Fruit fly (Drosophila melanogaster) whole organism, embryonic: ENCODE results near the gene UQCR-Q.

Source experiments
- B-H2 ChIP-seq: fragments of 200-800 bp; sonication (Bioruptor generic); optimal IDR thresholded peaks from 2 replicates; lab custom pipeline; 2018; ENCODE audit warnings: missing biosample characterization, mild to moderate bottlenecking, missing genetic modification characterization
- Bgb ChIP-seq: fragments of 200-800 bp; sonication (Bioruptor generic); IDR thresholded peaks from 2 replicates; pipeline ENCODE4 v1.3.6; 2022; ENCODE audit warnings: missing biosample characterization, missing genetic modification characterization; ENCODE audit not compliant: partially characterized antibody
- Blimp-1 ChIP-seq: fragments of 200-800 bp; sonication (Bioruptor generic); optimal IDR thresholded peaks from 3 replicates; lab custom pipeline; 2018; ENCODE audit warnings: missing biosample characterization, missing genetic modification characterization, mild to moderate bottlenecking, moderate library complexity, missing genetic modification reagents
- CG10431 ChIP-seq: fragments of 200-800 bp; sonication (Bioruptor generic); optimal IDR thresholded peaks from 3 replicates; lab custom pipeline; 2018; ENCODE audit warnings: missing biosample characterization, mild to moderate bottlenecking, missing genetic modification characterization
- CG10462 ChIP-seq: fragments of 200-800 bp; sonication (Bioruptor generic); optimal IDR thresholded peaks from 2 replicates; lab custom pipeline; 2016; ENCODE audit warnings: missing biosample characterization, missing genetic modification characterization
- CG11560 ChIP-seq: fragments of 200-800 bp; sonication (Bioruptor generic); IDR thresholded peaks from 3 replicates; pipeline ENCODE4 v1.3.6; 2022; ENCODE audit warnings: missing biosample characterization, missing genetic modification characterization
- CG14710 ChIP-seq: fragments of 200-800 bp; sonication (Bioruptor generic); optimal IDR thresholded peaks from 3 replicates; lab custom pipeline; 2019; ENCODE audit warnings: missing biosample characterization, mild to moderate bottlenecking, missing genetic modification characterization, moderate library complexity
- CG15269 ChIP-seq: fragments of 200-800 bp; sonication (Bioruptor generic); optimal IDR thresholded peaks from 2 replicates; lab custom pipeline; 2018; ENCODE audit warnings: missing biosample characterization, mild to moderate bottlenecking, missing genetic modification characterization, moderate library complexity
- CG17361 ChIP-seq: fragments of 200-800 bp; sonication (Bioruptor generic); IDR thresholded peaks from 3 replicates; pipeline ENCODE4 v1.3.6; 2022; ENCODE audit warnings: missing biosample characterization, missing genetic modification characterization
- CG18599 ChIP-seq: fragments of 200-800 bp; sonication (Bioruptor generic); optimal IDR thresholded peaks from 3 replicates; lab custom pipeline; 2017; ENCODE audit warnings: missing biosample characterization, missing genetic modification characterization, mild to moderate bottlenecking, moderate library complexity, missing genetic modification reagents
- CG2202 ChIP-seq: fragments of 200-800 bp; sonication (Bioruptor generic); optimal IDR thresholded peaks from 2 replicates; lab custom pipeline; 2018; ENCODE audit warnings: missing biosample characterization, mild to moderate bottlenecking, missing genetic modification characterization
- CG34224 ChIP-seq: fragments of 200-800 bp; sonication (Bioruptor generic); IDR thresholded peaks from 3 replicates; pipeline ENCODE4 v1.3.6; 2022; ENCODE audit warnings: missing biosample characterization, missing genetic modification characterization; ENCODE audit not compliant: partially characterized antibody
- CG34376 ChIP-seq: fragments of 200-800 bp; sonication (Bioruptor generic); optimal IDR thresholded peaks from 2 replicates; lab custom pipeline; 2018; ENCODE audit warnings: missing biosample characterization, mild to moderate bottlenecking, missing genetic modification characterization
- CG3995 ChIP-seq: fragments of 200-800 bp; sonication (Bioruptor generic); optimal IDR thresholded peaks from 3 replicates; lab custom pipeline; 2016; ENCODE audit warnings: missing biosample characterization, missing genetic modification characterization
- CG42726 ChIP-seq: fragments of 200-800 bp; sonication (Bioruptor generic); IDR thresholded peaks from 2 replicates; pipeline ENCODE4 v1.3.6; 2022; ENCODE audit warnings: missing biosample characterization, missing genetic modification characterization; ENCODE audit not compliant: partially characterized antibody
- CG4617 ChIP-seq: fragments of 200-800 bp; sonication (Bioruptor generic); optimal IDR thresholded peaks from 3 replicates; lab custom pipeline; 2016; ENCODE audit warnings: missing biosample characterization, missing genetic modification characterization, borderline replicate concordance
- CG5180 ChIP-seq: fragments of 200-800 bp; sonication (Bioruptor generic); optimal IDR thresholded peaks from 3 replicates; lab custom pipeline; 2017; ENCODE audit warnings: missing biosample characterization, missing genetic modification characterization, mild to moderate bottlenecking, moderate library complexity, missing genetic modification reagents
- CG7928 ChIP-seq: fragments of 200-800 bp; sonication (Bioruptor generic); optimal IDR thresholded peaks from 2 replicates; lab custom pipeline; 2017; ENCODE audit warnings: missing biosample characterization, mild to moderate bottlenecking, missing genetic modification characterization
- CG9876 ChIP-seq: fragments of 200-800 bp; sonication (Bioruptor generic); optimal IDR thresholded peaks from 2 replicates; lab custom pipeline; 2016; ENCODE audit warnings: missing biosample characterization, missing genetic modification characterization
- CTCF ChIP-seq: fragments of 200-800 bp; sonication (Bioruptor generic); optimal IDR thresholded peaks from 2 replicates; lab custom pipeline; 2017; ENCODE audit warnings: missing biosample characterization, mild to moderate bottlenecking, missing genetic modification characterization, moderate library complexity
- CoRest ChIP-seq: fragments of 200-800 bp; sonication (Bioruptor generic); optimal IDR thresholded peaks from 3 replicates; lab custom pipeline; 2018; ENCODE audit warnings: missing biosample characterization, mild to moderate bottlenecking, missing genetic modification characterization, moderate library complexity
- Dad ChIP-seq: fragments of 200-800 bp; sonication (Bioruptor generic); optimal IDR thresholded peaks from 3 replicates; lab custom pipeline; 2016; ENCODE audit warnings: missing biosample characterization, missing genetic modification characterization
- Dfd ChIP-seq, 2 experiments: fragments of >200 bp; optimal IDR thresholded peaks; 2 replicates each; lab custom pipeline; 2017; ENCODE audit warnings: missing biosample characterization in 2 of 2, missing genetic modification characterization in 2 of 2
- Dll ChIP-seq: fragments of 200-800 bp; sonication (Bioruptor generic); IDR thresholded peaks from 4 replicates; pipeline ENCODE4 v1.3.6; 2022; ENCODE audit warnings: missing biosample characterization, missing genetic modification characterization; ENCODE audit not compliant: partially characterized antibody
- Doc3 ChIP-seq: fragments of 200-800 bp; sonication (Bioruptor generic); IDR thresholded peaks from 3 replicates; pipeline ENCODE4 v1.3.6; 2022; ENCODE audit warnings: missing biosample characterization, missing genetic modification characterization; ENCODE audit not compliant: partially characterized antibody
- Fer3 ChIP-seq: fragments of 200-800 bp; sonication (Bioruptor generic); optimal IDR thresholded peaks from 2 replicates; lab custom pipeline; 2018; ENCODE audit warnings: missing biosample characterization, mild to moderate bottlenecking, missing genetic modification characterization, moderate library complexity
- HmgZ ChIP-seq: fragments of 200-800 bp; sonication (Bioruptor generic); optimal IDR thresholded peaks from 2 replicates; lab custom pipeline; 2018; ENCODE audit warnings: missing biosample characterization, mild to moderate bottlenecking, missing genetic modification characterization
- NC2β ChIP-seq: fragments of 200-800 bp; sonication (Bioruptor generic); optimal IDR thresholded peaks from 2 replicates; lab custom pipeline; 2016; ENCODE audit warnings: missing biosample characterization, missing genetic modification characterization
- Sry-β ChIP-seq: fragments of 200-800 bp; sonication (Bioruptor generic); optimal IDR thresholded peaks from 2 replicates; lab custom pipeline; 2018; ENCODE audit warnings: missing biosample characterization, mild to moderate bottlenecking, missing genetic modification characterization, moderate library complexity
- Sry-δ ChIP-seq: fragments of 200-800 bp; sonication (Bioruptor generic); optimal IDR thresholded peaks from 2 replicates; lab custom pipeline; 2016; ENCODE audit warnings: missing biosample characterization, missing genetic modification characterization
- Trl ChIP-seq, 3 experiments: fragments of >200 bp in 2 of 3; fragments of 200-800 bp in 1 of 3; sonication (Bioruptor generic) in 1 of 3; optimal IDR thresholded peaks; 2 replicates in 1 of 3; 3 replicates in 2 of 3; lab custom pipeline; 2016 to 2017; ENCODE audit warnings: missing biosample characterization in 1 of 3, missing genetic modification characterization in 1 of 3
- ara ChIP-seq: fragments of 200-800 bp; sonication (Bioruptor generic); IDR thresholded peaks from 2 replicates; pipeline ENCODE4 v1.3.6; 2022; ENCODE audit warnings: missing biosample characterization, missing genetic modification characterization
- az2 ChIP-seq: fragments of 200-800 bp; sonication (Bioruptor generic); optimal IDR thresholded peaks from 3 replicates; lab custom pipeline; 2016; ENCODE audit warnings: missing biosample characterization, missing genetic modification characterization
- da ChIP-seq: fragments of 200-800 bp; sonication (Bioruptor generic); optimal IDR thresholded peaks from 2 replicates; lab custom pipeline; 2016; ENCODE audit warnings: missing biosample characterization, missing genetic modification characterization
- dm ChIP-seq: fragments of 200-800 bp; sonication (Bioruptor generic); optimal IDR thresholded peaks from 3 replicates; lab custom pipeline; 2016; ENCODE audit warnings: missing biosample characterization, missing genetic modification characterization
- dpn ChIP-seq, 2 experiments: fragments of 200-800 bp; sonication (Bioruptor generic); optimal IDR thresholded peaks; 3 replicates each; lab custom pipeline; 2016; ENCODE audit warnings: missing biosample characterization in 2 of 2, missing genetic modification characterization in 2 of 2
- jing ChIP-seq: fragments of 200-800 bp; sonication (Bioruptor generic); optimal IDR thresholded peaks from 2 replicates; lab custom pipeline; 2018; ENCODE audit warnings: missing biosample characterization, mild to moderate bottlenecking, missing genetic modification characterization
- kay ChIP-seq: fragments of 200-800 bp; sonication (Bioruptor generic); optimal IDR thresholded peaks from 2 replicates; lab custom pipeline; 2016; ENCODE audit warnings: missing biosample characterization, missing genetic modification characterization
- lab ChIP-seq: fragments of 200-800 bp; sonication (Bioruptor generic); optimal IDR thresholded peaks from 3 replicates; lab custom pipeline; 2017; ENCODE audit warnings: missing biosample characterization, missing genetic modification characterization, mild to moderate bottlenecking, moderate library complexity, missing genetic modification reagents
- lbe ChIP-seq: fragments of 200-800 bp; sonication (Bioruptor generic); optimal IDR thresholded peaks from 2 replicates; lab custom pipeline; 2016; ENCODE audit warnings: missing biosample characterization, mild to moderate bottlenecking, missing genetic modification characterization
- lilli ChIP-seq: fragments of 200-800 bp; sonication (Bioruptor generic); optimal IDR thresholded peaks from 3 replicates; lab custom pipeline; 2016; ENCODE audit warnings: missing biosample characterization, missing genetic modification characterization
- maf-S ChIP-seq: fragments of 200-800 bp; sonication (Bioruptor generic); optimal IDR thresholded peaks from 2 replicates; lab custom pipeline; 2016; ENCODE audit warnings: missing biosample characterization, missing genetic modification characterization
- mam ChIP-seq: fragments of 200-800 bp; sonication (Bioruptor generic); optimal IDR thresholded peaks from 3 replicates; lab custom pipeline; 2016; ENCODE audit warnings: missing biosample characterization, missing genetic modification characterization
- nmo ChIP-seq: fragments of 200-800 bp; sonication (Bioruptor generic); optimal IDR thresholded peaks from 2 replicates; lab custom pipeline; 2018; ENCODE audit warnings: missing biosample characterization, mild to moderate bottlenecking, missing genetic modification characterization, moderate library complexity
- odd ChIP-seq: fragments of 200-800 bp; sonication (Bioruptor generic); optimal IDR thresholded peaks from 2 replicates; lab custom pipeline; 2017; ENCODE audit warnings: missing biosample characterization, mild to moderate bottlenecking, missing genetic modification characterization
- onecut ChIP-seq: fragments of 200-800 bp; sonication (Bioruptor generic); IDR thresholded peaks from 2 replicates; pipeline ENCODE4 v1.3.6; 2022; ENCODE audit warnings: missing biosample characterization, missing genetic modification characterization
- scrt ChIP-seq: fragments of 200-800 bp; sonication (Bioruptor generic); optimal IDR thresholded peaks from 2 replicates; lab custom pipeline; 2018; ENCODE audit warnings: missing biosample characterization, mild to moderate bottlenecking, missing genetic modification characterization, moderate library complexity
- slp2 ChIP-seq: fragments of 200-800 bp; sonication (Bioruptor generic); optimal IDR thresholded peaks from 2 replicates; lab custom pipeline; 2016; ENCODE audit warnings: missing biosample characterization, missing genetic modification characterization
- tap ChIP-seq: fragments of 200-800 bp; optimal IDR thresholded peaks from 3 replicates; lab custom pipeline; 2019; ENCODE audit warnings: missing biosample characterization, mild to moderate bottlenecking, missing genetic modification characterization, moderate library complexity
- twi ChIP-seq: fragments of 200-800 bp; optimal IDR thresholded peaks from 2 replicates; lab custom pipeline; 2019; ENCODE audit warnings: missing biosample characterization, mild to moderate bottlenecking, missing genetic modification characterization, moderate library complexity

The UQCR-Q gene

dm6 chr3L:17475979-17476393 lies 1.4 kb downstream of the UQCR-Q start, which contains the start of gene CG34250 (continued):
- TF ChIP-seq CG34224 (GFP tag; lab: Robert Waterston, UW) = peak; percentile 71
- peak; percentile 90 for TF ChIP-seq Dll (GFP tag; lab: Robert Waterston, UW)
- TF ChIP-seq Dad (GFP tag; lab: Kevin White, UChicago) = no peak
- peak; percentile 26 for TF ChIP-seq CG15269 (tag; lab: Kevin White, UChicago)
- peak; percentile 15 for TF ChIP-seq Fer3 (tag; lab: Kevin White, UChicago)
- TF ChIP-seq Bgb = peak; percentile 72
- TF ChIP-seq CTCF (GFP tag; lab: Kevin White, UChicago) = peak; percentile 66
- peak; percentile 17 for TF ChIP-seq CG10462 (GFP tag; lab: Kevin White, UChicago)
- TF ChIP-seq twi (tag; lab: Kevin White, UChicago) = peak; percentile 37
- peak; percentile 69 for TF ChIP-seq CG3995 (GFP tag; lab: Kevin White, UChicago)
- peak; percentile 6 for TF ChIP-seq kay (GFP tag; lab: Kevin White, UChicago)
- TF ChIP-seq dpn (GFP tag; optimal IDR thresholded peaks at IDR 0.05; lab: Kevin White, UChicago) = peak; percentile 41 to 55
- TF ChIP-seq CG11560 (tag; lab: Robert Waterston, UW) = peak; percentile 55; the same call in 1 of the 3 replicates
- peak; percentile 22 for TF ChIP-seq lab (GFP tag; lab: Kevin White, UChicago)
- TF ChIP-seq B-H2 (GFP tag; lab: Kevin White, UChicago) = peak; percentile 60
- peak; percentile 43 for TF ChIP-seq CG34376 (GFP tag; lab: Kevin White, UChicago)
- no peak for TF ChIP-seq CG5180 (GFP tag; lab: Kevin White, UChicago)
- no peak for TF ChIP-seq Trl (optimal IDR thresholded peaks at IDR 0.05; lab: Kevin White, UChicago)
- no peak for TF ChIP-seq Trl (GFP tag; optimal IDR thresholded peaks at IDR 0.05; lab: Kevin White, UChicago)
- peak; percentile 90 for TF ChIP-seq Sry-δ (GFP tag; lab: Kevin White, UChicago)
- peak; percentile 5 for TF ChIP-seq maf-S
- no peak for TF ChIP-seq da (GFP tag; lab: Kevin White, UChicago)
- TF ChIP-seq nmo (GFP tag; lab: Kevin White, UChicago) = peak; percentile 70
- no peak for TF ChIP-seq odd (GFP tag; lab: Kevin White, UChicago)
- peak; percentile 31 for TF ChIP-seq CG9876
- no peak for TF ChIP-seq dm (GFP tag; lab: Kevin White, UChicago)
- TF ChIP-seq Dfd (GFP tag; optimal IDR thresholded peaks at IDR 0.05; lab: Kevin White, UChicago) = no peak
- no peak for TF ChIP-seq ara (GFP tag; lab: Robert Waterston, UW)
- peak; percentile 59 for TF ChIP-seq HmgZ
- TF ChIP-seq CG17361 (GFP tag; lab: Robert Waterston, UW) = peak; percentile 48; the same call in 2 of the 3 replicates
- peak; percentile 46 for TF ChIP-seq CoRest (tag; lab: Kevin White, UChicago)
- TF ChIP-seq Sry-β (GFP tag; lab: Kevin White, UChicago) = peak; percentile 1
- peak; percentile 64 for TF ChIP-seq lilli
- peak; percentile 48 for TF ChIP-seq mam (GFP tag; lab: Kevin White, UChicago)
- peak; percentile 18 for TF ChIP-seq slp2
- peak; percentile 18 for TF ChIP-seq az2 (GFP tag; lab: Kevin White, UChicago)
- peak; percentile 67 for TF ChIP-seq lbe (GFP tag; lab: Kevin White, UChicago)
- TF ChIP-seq onecut (GFP tag; lab: Robert Waterston, UW) = peak; percentile 74
- peak; percentile 8 for TF ChIP-seq scrt (GFP tag; lab: Kevin White, UChicago)
- TF ChIP-seq NC2β = no peak
- no peak for TF ChIP-seq jing (GFP tag; lab: Kevin White, UChicago)
- peak; percentile 85 for TF ChIP-seq CG14710
- peak; percentile 12 for TF ChIP-seq CG10431 (GFP tag; lab: Kevin White, UChicago)
- peak; percentile 5 for TF ChIP-seq CG2202 (tag; lab: Kevin White, UChicago)
- peak; percentile 74 for TF ChIP-seq CG4617
- peak; percentile 54 for TF ChIP-seq CG7928
- peak; percentile 76; the same call in 2 of the 3 replicates for TF ChIP-seq Doc3 (GFP tag; lab: Robert Waterston, UW)
- TF ChIP-seq tap (tag; lab: Kevin White, UChicago) = no peak
- peak; percentile 26 for TF ChIP-seq CG18599 (GFP tag; lab: Kevin White, UChicago)
- TF ChIP-seq Blimp-1 = peak; percentile 29
- TF ChIP-seq CG42726 = 0 out of 2 replicates have a peak, but pooled peaks have one; percentile 33
